Worm (Caenorhabditis elegans): Measurements from ENCODE around the gene sgt-1.

ce11 chrII:4918501-4919021, 15.0 kb upstream of the sgt-1 start:
- TF ChIP-seq lim-6 (tag; optimal IDR thresholded peaks at IDR 0.05) = no peak
- no peak for TF ChIP-seq ceh-22 (tag; optimal IDR thresholded peaks at IDR 0.05)
- no peak for TF ChIP-seq pat-9 (tag; optimal IDR thresholded peaks at IDR 0.05)
- TF ChIP-seq ceh-18 (tag; optimal IDR thresholded peaks at IDR 0.05) = no peak
- no peak for TF ChIP-seq unc-3 (GFP tag; conservative IDR thresholded peaks at IDR 0.05)
- TF ChIP-seq unc-3 (tag; optimal IDR thresholded peaks at IDR 0.05) = no peak
- no peak for TF ChIP-seq ceh-45 (GFP tag; IDR thresholded peaks at IDR 0.05)
- no peak for TF ChIP-seq ets-4 (tag; optimal IDR thresholded peaks at IDR 0.05)
- TF ChIP-seq npax-4 (tag; optimal IDR thresholded peaks at IDR 0.05) = no peak

All from whole organism, late embryonic.